Fruit fly (Drosophila melanogaster) whole organism, embryonic: Measurements from ENCODE around the gene CG13931.

Experiments used
- Bdp1 ChIP-seq: fragments of 200-800 bp; sonication (Bioruptor generic); optimal IDR thresholded peaks from 3 replicates; lab custom pipeline; 2016; ENCODE audit warnings: missing biosample characterization, missing genetic modification characterization
- CG10321 ChIP-seq: fragments of 200-800 bp; sonication (Bioruptor generic); IDR thresholded peaks from 2 replicates; pipeline ENCODE4 v1.3.6; 2022; ENCODE audit warnings: missing biosample characterization, missing genetic modification characterization
- CG11723 ChIP-seq: fragments of 200-800 bp; sonication (Bioruptor generic); optimal IDR thresholded peaks from 2 replicates; lab custom pipeline; 2017; ENCODE audit warnings: missing biosample characterization, mild to moderate bottlenecking, missing genetic modification characterization
- CG12744 ChIP-seq: fragments of 200-800 bp; sonication (Bioruptor generic); optimal IDR thresholded peaks from 2 replicates; lab custom pipeline; 2016; ENCODE audit warnings: missing biosample characterization, missing genetic modification characterization
- CG13624 ChIP-seq: fragments of 200-800 bp; sonication (Bioruptor generic); optimal IDR thresholded peaks from 2 replicates; lab custom pipeline; 2016; ENCODE audit warnings: missing biosample characterization, missing genetic modification characterization
- CG15479 ChIP-seq: fragments of 200-800 bp; sonication (Bioruptor generic); optimal IDR thresholded peaks from 3 replicates; lab custom pipeline; 2019; ENCODE audit warnings: missing biosample characterization, mild to moderate bottlenecking, missing genetic modification characterization, moderate library complexity
- CG17328 ChIP-seq: fragments of 200-800 bp; sonication (Bioruptor generic); IDR thresholded peaks from 2 replicates; pipeline ENCODE4 v1.3.6; 2022; ENCODE audit warnings: missing biosample characterization, missing genetic modification characterization
- CG2199 ChIP-seq: fragments of 200-800 bp; sonication (Bioruptor generic); IDR thresholded peaks from 3 replicates; pipeline ENCODE4 v1.3.6; 2022; ENCODE audit warnings: missing biosample characterization, missing genetic modification characterization
- CG3065 ChIP-seq: fragments of 200-800 bp; sonication (Bioruptor generic); optimal IDR thresholded peaks from 2 replicates; lab custom pipeline; 2016; ENCODE audit warnings: missing biosample characterization, missing genetic modification characterization
- CG4360 ChIP-seq: fragments of 200-800 bp; sonication (Bioruptor generic); IDR thresholded peaks from 2 replicates; pipeline ENCODE4 v1.3.6; 2022; ENCODE audit warnings: missing biosample characterization, missing genetic modification characterization
- CG5180 ChIP-seq: fragments of 200-800 bp; sonication (Bioruptor generic); optimal IDR thresholded peaks from 3 replicates; lab custom pipeline; 2017; ENCODE audit warnings: missing biosample characterization, missing genetic modification characterization, mild to moderate bottlenecking, moderate library complexity, missing genetic modification reagents
- CG6683 ChIP-seq: fragments of 200-800 bp; sonication (Bioruptor generic); optimal IDR thresholded peaks from 2 replicates; lab custom pipeline; 2017; ENCODE audit warnings: missing biosample characterization, mild to moderate bottlenecking, missing genetic modification characterization, missing genetic modification reagents
- CG9817 ChIP-seq: fragments of 200-800 bp; sonication (Bioruptor generic); optimal IDR thresholded peaks from 2 replicates; lab custom pipeline; 2018; ENCODE audit warnings: missing biosample characterization, mild to moderate bottlenecking, missing genetic modification characterization, moderate library complexity
- CoRest ChIP-seq: fragments of 200-800 bp; sonication (Bioruptor generic); optimal IDR thresholded peaks from 3 replicates; lab custom pipeline; 2018; ENCODE audit warnings: missing biosample characterization, mild to moderate bottlenecking, missing genetic modification characterization, moderate library complexity
- HmgZ ChIP-seq: fragments of 200-800 bp; sonication (Bioruptor generic); optimal IDR thresholded peaks from 2 replicates; lab custom pipeline; 2018; ENCODE audit warnings: missing biosample characterization, mild to moderate bottlenecking, missing genetic modification characterization
- Opbp ChIP-seq: fragments of 200-800 bp; sonication (Bioruptor generic); IDR thresholded peaks from 3 replicates; pipeline ENCODE4 v1.3.6; 2022; ENCODE audit warnings: missing biosample characterization, missing genetic modification characterization; ENCODE audit not compliant: partially characterized antibody
- Pdp1 ChIP-seq, 2 experiments: fragments of 200-800 bp; sonication (Bioruptor generic); optimal IDR thresholded peaks; 3 replicates each; lab custom pipeline; 2016; ENCODE audit warnings: missing biosample characterization in 2 of 2, missing genetic modification characterization in 2 of 2, mild to moderate bottlenecking in 1 of 2, moderate library complexity in 1 of 2
- Usf ChIP-seq: fragments of 200-800 bp; sonication (Bioruptor generic); optimal IDR thresholded peaks from 2 replicates; lab custom pipeline; 2017; ENCODE audit warnings: missing genotype, missing biosample characterization, missing genetic modification characterization
- ab ChIP-seq: fragments of 200-800 bp; sonication (Bioruptor generic); optimal IDR thresholded peaks from 2 replicates; lab custom pipeline; 2016; ENCODE audit warnings: missing biosample characterization, missing genetic modification characterization
- amos ChIP-seq: fragments of 200-800 bp; sonication (Bioruptor generic); IDR thresholded peaks from 2 replicates; pipeline ENCODE4 v1.3.6; 2022; ENCODE audit warnings: missing biosample characterization, missing genetic modification characterization; ENCODE audit not compliant: partially characterized antibody
- bigmax ChIP-seq: fragments of 200-800 bp; sonication (Bioruptor generic); optimal IDR thresholded peaks from 2 replicates; lab custom pipeline; 2018; ENCODE audit warnings: missing biosample characterization, mild to moderate bottlenecking, missing genetic modification characterization
- btn ChIP-seq: fragments of 200-800 bp; sonication (Bioruptor generic); optimal IDR thresholded peaks from 2 replicates; lab custom pipeline; 2016; ENCODE audit warnings: missing biosample characterization, missing genetic modification characterization
- cwo ChIP-seq: fragments of 200-800 bp; sonication (Bioruptor generic); optimal IDR thresholded peaks from 3 replicates; lab custom pipeline; 2017; ENCODE audit warnings: missing biosample characterization, missing genetic modification characterization, mild to moderate bottlenecking, moderate library complexity, missing genetic modification reagents
- ems ChIP-seq: fragments of 200-800 bp; sonication (Bioruptor generic); optimal IDR thresholded peaks from 3 replicates; lab custom pipeline; 2016; ENCODE audit warnings: missing biosample characterization, missing genetic modification characterization
- gcm ChIP-seq: fragments of 200-800 bp; sonication (Bioruptor generic); optimal IDR thresholded peaks from 2 replicates; lab custom pipeline; 2019; ENCODE audit warnings: missing biosample characterization, mild to moderate bottlenecking, missing genetic modification characterization, moderate library complexity
- grn ChIP-seq: fragments of 200-800 bp; sonication (Bioruptor generic); optimal IDR thresholded peaks from 3 replicates; lab custom pipeline; 2017; ENCODE audit warnings: missing biosample characterization, missing genetic modification characterization
- gsb-n ChIP-seq: fragments of 200-800 bp; sonication (Bioruptor generic); optimal IDR thresholded peaks from 3 replicates; lab custom pipeline; 2018; ENCODE audit warnings: missing biosample characterization, mild to moderate bottlenecking, missing genetic modification characterization
- luna ChIP-seq: fragments of 200-800 bp; sonication (Bioruptor generic); optimal IDR thresholded peaks from 2 replicates; lab custom pipeline; 2016; ENCODE audit warnings: missing biosample characterization, missing genetic modification characterization
- shn ChIP-seq: fragments of 200-800 bp; sonication (Bioruptor generic); optimal IDR thresholded peaks from 3 replicates; lab custom pipeline; 2016; ENCODE audit warnings: missing biosample characterization, missing genetic modification characterization
- sug ChIP-seq: fragments of 200-800 bp; optimal IDR thresholded peaks from 2 replicates; lab custom pipeline; 2019; ENCODE audit warnings: missing biosample characterization, mild to moderate bottlenecking, missing genetic modification characterization, moderate library complexity
- trem ChIP-seq: fragments of 200-800 bp; optimal IDR thresholded peaks from 3 replicates; lab custom pipeline; 2019; ENCODE audit warnings: missing biosample characterization, mild to moderate bottlenecking, missing genetic modification characterization, moderate library complexity
- tup ChIP-seq: fragments of 200-800 bp; sonication (Bioruptor generic); optimal IDR thresholded peaks from 2 replicates; lab custom pipeline; 2016; ENCODE audit warnings: missing biosample characterization, mild to moderate bottlenecking, missing genetic modification characterization, moderate library complexity
- usp ChIP-seq: fragments of >200 bp; optimal IDR thresholded peaks from 2 replicates; lab custom pipeline; 2017; ENCODE audit warnings: missing biosample characterization, missing genetic modification characterization

CG13931 gene

DNA sequence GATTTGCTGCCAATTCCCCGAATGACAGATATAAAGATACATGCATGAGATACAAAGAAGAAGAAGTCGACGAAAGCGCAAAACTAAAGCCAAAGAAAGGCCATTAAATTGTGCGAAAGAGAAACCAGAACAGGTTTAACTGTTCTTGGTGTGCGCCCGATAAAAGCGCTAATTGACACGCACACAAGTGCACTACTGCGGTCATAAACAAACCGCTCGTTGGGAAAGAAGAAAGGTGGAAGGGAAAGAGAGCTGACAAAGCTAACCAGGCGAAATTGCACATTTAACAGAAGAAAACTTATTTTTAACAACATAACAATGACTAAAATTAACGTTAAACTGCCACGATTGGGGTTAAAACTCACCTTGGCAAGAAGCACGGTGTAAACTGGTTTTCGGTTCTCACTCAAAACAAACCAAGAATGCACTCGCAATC, 28.0 kb upstream of the CG13931 start (continued):
- TF ChIP-seq CG11723 = no peak
- no peak for TF ChIP-seq shn (GFP tag; lab: Kevin White, UChicago)
- TF ChIP-seq CG17328 = no peak
- TF ChIP-seq CG9817 (tag; lab: Kevin White, UChicago) = no peak

dm6 chr3L:1729380-1730159, 27.4 kb upstream of the CG13931 start:
- no peak for TF ChIP-seq amos
- TF ChIP-seq CG10321 (GFP tag; lab: Robert Waterston, UW) = no peak
- TF ChIP-seq CG4360 (GFP tag; lab: Robert Waterston, UW) = peak; percentile 69
- no peak for TF ChIP-seq tup (GFP tag; lab: Kevin White, UChicago)
- peak; percentile 96 for TF ChIP-seq gcm (GFP tag; lab: Kevin White, UChicago)
- no peak for TF ChIP-seq CG12744 (GFP tag; lab: Kevin White, UChicago)
- no peak for TF ChIP-seq CG6683 (GFP tag; lab: Kevin White, UChicago)
- no peak for TF ChIP-seq gsb-n (tag; lab: Kevin White, UChicago)
- no peak for TF ChIP-seq usp (GFP tag; lab: Kevin White, UChicago)
- TF ChIP-seq Bdp1 (GFP tag; lab: Kevin White, UChicago) = no peak
- TF ChIP-seq Usf (GFP tag; lab: Kevin White, UChicago) = no peak
- no peak for TF ChIP-seq bigmax (GFP tag; lab: Kevin White, UChicago)
- 0 out of 3 replicates have a peak, but pooled peaks have one; percentile 20 for TF ChIP-seq CG2199 (GFP tag; lab: Robert Waterston, UW)
- no peak for TF ChIP-seq CoRest (tag; lab: Kevin White, UChicago)
- no peak for TF ChIP-seq trem (tag; lab: Kevin White, UChicago)
- peak; percentile 16; the same call in 1 of the 3 replicates for TF ChIP-seq Opbp (GFP tag; lab: Robert Waterston, UW)

DNA sequence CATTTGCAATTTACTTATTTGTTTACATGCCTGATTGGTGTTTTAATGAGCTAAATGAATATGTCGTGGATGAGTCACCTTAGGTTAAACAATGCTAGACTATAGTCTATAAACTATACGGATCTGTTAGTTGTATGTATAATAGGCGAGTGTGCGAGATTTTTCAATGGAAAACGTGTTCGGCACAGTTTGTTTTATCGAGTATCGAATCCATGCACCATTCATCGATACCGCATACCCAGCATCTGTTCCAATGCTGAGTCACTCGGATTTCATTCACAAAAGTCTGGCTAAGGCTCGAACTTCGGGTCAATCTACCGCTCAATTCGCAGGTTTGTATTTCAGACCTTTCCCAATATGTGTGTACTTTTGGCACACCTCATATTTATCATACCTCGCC, 25.2 kb upstream of the CG13931 start:
- 0 out of 3 replicates have a peak, but pooled peaks have one; percentile 56 for TF ChIP-seq CG2199 (GFP tag; lab: Robert Waterston, UW)
- TF ChIP-seq ab = no peak
- TF ChIP-seq CG15479 = peak; percentile 56
- TF ChIP-seq, all 482 proteins: peak for 2

DNA sequence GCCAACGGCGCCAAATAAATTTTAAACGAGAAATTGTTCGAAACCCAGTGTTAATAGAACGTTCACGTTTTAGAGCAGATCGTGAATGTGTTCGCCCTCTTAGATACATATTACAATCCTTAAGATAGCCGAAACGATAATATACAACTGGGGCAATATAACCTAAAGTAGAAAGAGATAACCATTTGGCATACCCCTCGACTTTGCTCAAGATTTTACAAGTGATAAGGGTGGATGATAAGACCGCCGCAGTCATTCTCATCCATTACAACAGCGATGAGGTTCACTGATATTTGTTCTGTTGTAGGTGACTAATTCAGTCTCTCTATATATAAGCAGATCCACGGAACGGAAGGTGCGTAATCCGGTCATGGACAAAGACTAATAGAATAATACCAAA, 24.5 kb upstream of the CG13931 start:
- no peak for TF ChIP-seq CG5180 (GFP tag; lab: Kevin White, UChicago)
- no peak for TF ChIP-seq sug (tag; lab: Kevin White, UChicago)
- no peak for TF ChIP-seq luna (GFP tag; lab: Kevin White, UChicago)
- no peak for TF ChIP-seq CG13624 (GFP tag; lab: Kevin White, UChicago)
- TF ChIP-seq cwo (GFP tag; lab: Kevin White, UChicago) = peak; percentile 16
- no peak for TF ChIP-seq ems
- peak; percentile 57 for TF ChIP-seq CG15479
- peak in 1 of 2 experiments; percentile 2 for TF ChIP-seq Pdp1 (GFP tag; optimal IDR thresholded peaks at IDR 0.05; lab: Kevin White, UChicago)
- TF ChIP-seq HmgZ (tag; lab: Kevin White, UChicago) = no peak
- TF ChIP-seq CG3065 (GFP tag; lab: Kevin White, UChicago) = no peak
- peak; percentile 20 for TF ChIP-seq grn (GFP tag; lab: Kevin White, UChicago)
- TF ChIP-seq btn = no peak
